Worm (Caenorhabditis elegans) whole organism, L4 larva: ENCODE measurements around the gene swd-2.1.

Experiments
- D1046.2 ChIP-seq: fragments of 200-800 bp; sonication (Bioruptor generic); IDR thresholded peaks from 2 replicates; pipeline ENCODE4 v1.3.6; 2022; ENCODE audit warnings: missing genetic modification characterization, missing compliant biosample characterization
- F10B5.3 ChIP-seq: sonication (generic microtip); optimal IDR thresholded peaks from 2 replicates; lab custom pipeline; 2016; ENCODE audit warnings: mild to moderate bottlenecking, missing genetic modification characterization, missing compliant biosample characterization
- F37D6.2 ChIP-seq: sonication (generic microtip); optimal IDR thresholded peaks from 2 replicates; lab custom pipeline; 2016; ENCODE audit warnings: mild to moderate bottlenecking, missing genetic modification characterization, missing compliant biosample characterization
- F49E8.2 ChIP-seq: sonication (generic microtip); optimal IDR thresholded peaks from 2 replicates; lab custom pipeline; 2016; ENCODE audit warnings: missing compliant biosample characterization, mild to moderate bottlenecking, missing genetic modification characterization, borderline replicate concordance
- T26A8.4 ChIP-seq: fragments of 200-800 bp; sonication (Bioruptor generic); IDR thresholded peaks from 2 replicates; pipeline ENCODE4 v1.3.6; 2022; ENCODE audit warnings: missing genetic modification characterization, missing compliant biosample characterization
- ZK546.5 ChIP-seq, 2 experiments: sonication (generic microtip); optimal IDR thresholded peaks; 2 replicates each; lab custom pipeline; 2017; ENCODE audit warnings: missing biosample characterization in 2 of 2, missing genetic modification characterization in 2 of 2
- ceh-20 ChIP-seq: fragments of 200-800 bp; sonication (Bioruptor generic); IDR thresholded peaks from 2 replicates; pipeline ENCODE4 v1.3.6; 2022; ENCODE audit warnings: missing genetic modification reagents, missing genetic modification characterization, missing compliant biosample characterization
- ceh-32 ChIP-seq: sonication (generic microtip); optimal IDR thresholded peaks from 2 replicates; lab custom pipeline; 2016; ENCODE audit warnings: mild to moderate bottlenecking, missing genetic modification characterization, missing compliant biosample characterization; ENCODE audit not compliant: poor library complexity
- ceh-82 ChIP-seq: sonication (generic microtip); optimal IDR thresholded peaks from 2 replicates; lab custom pipeline; 2017; ENCODE audit warnings: missing biosample characterization, missing genetic modification characterization
- ces-1 ChIP-seq: fragments of 150-350 bp; sonication (generic microtip); optimal IDR thresholded peaks from 4 replicates; lab custom pipeline; 2014; ENCODE audit warnings: missing biosample characterization, missing genetic modification reagents, missing genetic modification characterization
- ctbp-1 ChIP-seq: fragments of 200-800 bp; sonication (Bioruptor generic); IDR thresholded peaks from 2 replicates; pipeline ENCODE4 v1.3.6; 2022; ENCODE audit warnings: missing genetic modification reagents, missing genetic modification characterization, missing compliant biosample characterization
- daf-12 ChIP-seq: fragments of 150-350 bp; optimal IDR thresholded peaks from 2 replicates; lab custom pipeline; 2014; ENCODE audit warnings: missing biosample characterization, missing genetic modification reagents, missing genetic modification characterization
- daf-16 ChIP-seq, 3 experiments: sonication (generic microtip); optimal IDR thresholded peaks; 2 replicates each; lab custom pipeline; 2016 to 2017; ENCODE audit warnings: missing genetic modification characterization in 3 of 3, missing genetic modification reagents in 3 of 3, mild to moderate bottlenecking in 2 of 3, missing compliant biosample characterization in 2 of 3, missing biosample characterization in 1 of 3, moderate library complexity in 1 of 3
- dmd-8 ChIP-seq: fragments of 200-800 bp; sonication (Bioruptor generic); IDR thresholded peaks from 2 replicates; pipeline ENCODE4 v1.3.6; 2022; ENCODE audit warnings: missing genetic modification characterization, missing compliant biosample characterization
- dpl-1 ChIP-seq: fragments of 150-350 bp; optimal IDR thresholded peaks from 2 replicates; lab custom pipeline; 2014; ENCODE audit warnings: missing biosample characterization, missing genetic modification reagents, missing genetic modification characterization
- dve-1 ChIP-seq: sonication (generic microtip); optimal IDR thresholded peaks from 2 replicates; lab custom pipeline; 2017; ENCODE audit warnings: antibody characterized with exemption, mild to moderate bottlenecking, missing genetic modification characterization, missing compliant biosample characterization; ENCODE audit not compliant: insufficient read depth
- fkh-10 ChIP-seq: fragments of 150-350 bp; optimal IDR thresholded peaks from 2 replicates; lab custom pipeline; 2014; ENCODE audit warnings: missing biosample characterization, missing genetic modification reagents, missing genetic modification characterization
- hlh-11 ChIP-seq: fragments of 200-800 bp; sonication (Bioruptor generic); optimal IDR thresholded peaks from 2 replicates; lab custom pipeline; 2018; ENCODE audit warnings: mild to moderate bottlenecking, missing genetic modification characterization, missing compliant biosample characterization
- hlh-30 ChIP-seq: sonication (generic microtip); optimal IDR thresholded peaks from 2 replicates; lab custom pipeline; 2017; ENCODE audit warnings: antibody characterized with exemption, mild to moderate bottlenecking, missing genetic modification characterization, missing compliant biosample characterization; ENCODE audit not compliant: insufficient read depth
- hmg-1.1 ChIP-seq: fragments of 200-800 bp; sonication (Bioruptor generic); IDR thresholded peaks from 2 replicates; pipeline ENCODE4 v1.3.6; 2022; ENCODE audit warnings: missing genetic modification reagents, missing genetic modification characterization, missing compliant biosample characterization
- jun-1 ChIP-seq: fragments of 150-350 bp; optimal IDR thresholded peaks from 2 replicates; lab custom pipeline; 2014; ENCODE audit warnings: missing biosample characterization, missing genetic modification reagents, missing genetic modification characterization
- lin-38 ChIP-seq: fragments of 200-800 bp; sonication (Bioruptor generic); IDR thresholded peaks from 2 replicates; pipeline ENCODE4 v1.3.6; 2022; ENCODE audit warnings: missing genetic modification reagents, missing genetic modification characterization, missing compliant biosample characterization
- lir-3 ChIP-seq: sonication (generic microtip); optimal IDR thresholded peaks from 2 replicates; lab custom pipeline; 2016; ENCODE audit warnings: mild to moderate bottlenecking, missing genetic modification characterization, missing compliant biosample characterization
- lsy-2 ChIP-seq, 2 experiments: fragments of 150-350 bp in 1 of 2; sonication (generic microtip) in 1 of 2; optimal IDR thresholded peaks; 2 replicates each; lab custom pipeline; 2014 to 2017; ENCODE audit warnings: missing biosample characterization in 2 of 2, missing genetic modification characterization in 2 of 2
- mdl-1 ChIP-seq, 2 experiments: fragments of 150-350 bp in 1 of 2; sonication (generic microtip) in 1 of 2; optimal IDR thresholded peaks; 2 replicates each; lab custom pipeline; 2014 to 2017; ENCODE audit warnings: missing biosample characterization in 2 of 2, missing genetic modification characterization in 2 of 2
- mep-1 ChIP-seq: fragments of 150-350 bp; sonication (generic microtip); optimal IDR thresholded peaks from 3 replicates; lab custom pipeline; 2014; ENCODE audit warnings: missing biosample characterization, missing genetic modification characterization
- mxl-2 ChIP-seq: fragments of 200-800 bp; sonication (Bioruptor generic); conservative IDR thresholded peaks from 2 replicates; pipeline ENCODE4 v1.3.6; 2022; ENCODE audit warnings: missing genetic modification reagents, missing genetic modification characterization, missing compliant biosample characterization
- mxl-3 ChIP-seq: fragments of 200-800 bp; sonication (Bioruptor generic); optimal IDR thresholded peaks from 2 replicates; lab custom pipeline; 2018; ENCODE audit warnings: mild to moderate bottlenecking, missing genetic modification characterization, missing compliant biosample characterization
- nhr-11 ChIP-seq: fragments of 150-350 bp; optimal IDR thresholded peaks from 2 replicates; lab custom pipeline; 2014; ENCODE audit warnings: missing biosample characterization, missing genetic modification characterization
- nhr-28 ChIP-seq: fragments of 150-350 bp; optimal IDR thresholded peaks from 2 replicates; lab custom pipeline; 2014; ENCODE audit warnings: missing biosample characterization, missing genetic modification characterization
- nhr-6 ChIP-seq: fragments of 150-350 bp; optimal IDR thresholded peaks from 2 replicates; lab custom pipeline; 2014; ENCODE audit warnings: missing biosample characterization, missing genetic modification characterization
- nhr-77 ChIP-seq: fragments of 150-350 bp; optimal IDR thresholded peaks from 2 replicates; lab custom pipeline; 2014; ENCODE audit warnings: missing biosample characterization, missing genetic modification characterization
- pha-4 ChIP-seq, 2 experiments: fragments of 150-350 bp in 1 of 2; fragments of 200-800 bp in 1 of 2; sonication (Bioruptor generic) in 1 of 2; IDR thresholded peaks in 1 of 2; optimal IDR thresholded peaks in 1 of 2; 2 replicates each; pipeline versions ENCODE4 v1.3.6 to Lab custom; 2014 to 2022; ENCODE audit warnings: missing genetic modification characterization in 2 of 2, missing genetic modification reagents in 2 of 2, missing biosample characterization in 1 of 2, missing compliant biosample characterization in 1 of 2
- rbr-2 ChIP-seq: sonication (generic microtip); optimal IDR thresholded peaks from 2 replicates; lab custom pipeline; 2016; ENCODE audit warnings: missing genotype, missing genetic modification characterization, missing compliant biosample characterization
- saeg-2 ChIP-seq: fragments of 200-800 bp; sonication (Bioruptor generic); IDR thresholded peaks from 2 replicates; pipeline ENCODE4 v1.3.6; 2022; ENCODE audit warnings: missing genetic modification reagents, missing genetic modification characterization, missing compliant biosample characterization
- snpc-1.2 ChIP-seq: fragments of 200-800 bp; sonication (Bioruptor generic); IDR thresholded peaks from 2 replicates; pipeline ENCODE4 v1.3.6; 2022; ENCODE audit warnings: missing genetic modification reagents, missing genetic modification characterization, missing compliant biosample characterization
- snpc-4 ChIP-seq: fragments of 150-350 bp; optimal IDR thresholded peaks from 2 replicates; lab custom pipeline; 2014; ENCODE audit warnings: missing biosample characterization, missing genetic modification characterization
- spr-1 ChIP-seq: sonication (generic microtip); optimal IDR thresholded peaks from 2 replicates; lab custom pipeline; 2016; ENCODE audit warnings: mild to moderate bottlenecking, missing genetic modification characterization, missing compliant biosample characterization
- spr-3 ChIP-seq: fragments of 200-800 bp; sonication (Bioruptor generic); optimal IDR thresholded peaks from 2 replicates; lab custom pipeline; 2018; ENCODE audit warnings: mild to moderate bottlenecking, missing genetic modification characterization, missing compliant biosample characterization
- unc-130 ChIP-seq: sonication (generic microtip); optimal IDR thresholded peaks from 2 replicates; lab custom pipeline; 2016; ENCODE audit warnings: missing genetic modification reagents, missing genetic modification characterization, missing compliant biosample characterization
- unc-39 ChIP-seq: sonication (generic microtip); optimal IDR thresholded peaks from 2 replicates; lab custom pipeline; 2017; ENCODE audit warnings: missing biosample characterization, missing genetic modification characterization
- unc-62 ChIP-seq, 3 experiments: fragments of 150-350 bp in 1 of 3; sonication (generic microtip); optimal IDR thresholded peaks in 2 of 3; peaks in 1 of 3; 1 replicate in 1 of 3; 2 replicates in 2 of 3; lab custom pipeline; 2014 to 2017; ENCODE audit warnings: missing biosample characterization in 3 of 3, missing genetic modification characterization in 3 of 3, missing genetic modification reagents in 3 of 3, missing genotype in 1 of 3
- zfp-2 ChIP-seq: sonication (generic microtip); optimal IDR thresholded peaks from 2 replicates; lab custom pipeline; 2016; ENCODE audit warnings: mild to moderate bottlenecking, missing genetic modification characterization, missing compliant biosample characterization
- zip-11 ChIP-seq: fragments of 200-800 bp; sonication (Bioruptor generic); IDR thresholded peaks from 2 replicates; pipeline ENCODE4 v1.3.6; 2022; ENCODE audit warnings: missing genetic modification characterization, missing compliant biosample characterization

Gene swd-2.1

ce11 chrIV:7815683-7816183 lies 39.9 kb downstream of the swd-2.1 start, which contains the start of gene cdgs-1:
Gene cdgs-1, minus strand, starts transcription at chrIV:7815733.
- TF ChIP-seq hlh-30 (tag; lab: Kevin White, UChicago) (peak; percentile 96), jun-1 (tag; lab: Kevin White, UChicago) (no peak), fkh-10 (GFP tag; lab: Kevin White, UChicago) (peak; percentile 51), dve-1 (peak; percentile 8), mxl-2 (GFP tag; lab: Robert Waterston, UW) (no peak), ces-1 (GFP tag; lab: Kevin White, UChicago) (peak; percentile 40), D1046.2 (GFP tag; lab: Robert Waterston, UW) (no peak), mxl-3 (GFP tag; lab: Kevin White, UChicago) (peak; percentile 74), dpl-1 (GFP tag; lab: Kevin White, UChicago) (peak; percentile 44), hlh-11 (tag; lab: Kevin White, UChicago) (peak; percentile 72), pha-4 (GFP tag; IDR thresholded peaks at IDR 0.05; lab: Robert Waterston, UW) (no peak), pha-4 (tag; optimal IDR thresholded peaks at IDR 0.05; lab: Kevin White, UChicago) (peak; percentile 26), ceh-82 (tag; lab: Kevin White, UChicago) (no peak), nhr-11 (tag; lab: Kevin White, UChicago) (peak; percentile 44), ctbp-1 (GFP tag; lab: Robert Waterston, UW) (peak; percentile 23; the same call in 1 of the 2 replicates), daf-16 (GFP tag; optimal IDR thresholded peaks at IDR 0.05; lab: Kevin White, UChicago) (no peak), daf-16 (tag; optimal IDR thresholded peaks at IDR 0.05; lab: Kevin White, UChicago) (peak; percentile 94), lsy-2 (tag; optimal IDR thresholded peaks at IDR 0.05; lab: Kevin White, UChicago) (peak in 1 of 2 experiments; percentile 57), rbr-2 (tag; lab: Kevin White, UChicago) (peak; percentile 42), ceh-20 (GFP tag; lab: Robert Waterston, UW) (no peak), unc-62 (GFP tag; optimal IDR thresholded peaks at IDR 0.05 in 1 of 2; lab: Kevin White, UChicago) (no peak), unc-62 (tag; optimal IDR thresholded peaks at IDR 0.05; lab: Kevin White, UChicago) (no peak), nhr-77 (tag; lab: Kevin White, UChicago) (peak; percentile 38), nhr-28 (tag; lab: Kevin White, UChicago) (peak; percentile 64), hmg-1.1 (0 out of 2 replicates have a peak, but pooled peaks have one; percentile 40), mdl-1 (tag; optimal IDR thresholded peaks at IDR 0.05; lab: Kevin White, UChicago) (peak; percentile 59 to 90), lin-38 (GFP tag; lab: Robert Waterston, UW) (0 out of 2 replicates have a peak, but pooled peaks have one; percentile 8), mep-1 (tag; lab: Kevin White, UChicago) (peak; percentile 48), ceh-32 (tag; lab: Kevin White, UChicago) (no peak)

ce11 chrIV:7816402-7817102 lies 40.7 kb downstream of the swd-2.1 start:
- TF ChIP-seq jun-1 (tag; lab: Kevin White, UChicago) (no peak), unc-62 (GFP tag; optimal IDR thresholded peaks at IDR 0.05 in 1 of 2; lab: Kevin White, UChicago) (no peak), unc-62 (tag; optimal IDR thresholded peaks at IDR 0.05; lab: Kevin White, UChicago) (no peak), lin-38 (GFP tag; lab: Robert Waterston, UW) (peak; percentile 40), unc-39 (tag; lab: Kevin White, UChicago) (no peak), nhr-77 (tag; lab: Kevin White, UChicago) (no peak), F49E8.2 (tag; lab: Kevin White, UChicago) (no peak), mep-1 (tag; lab: Kevin White, UChicago) (no peak), lsy-2 (tag; optimal IDR thresholded peaks at IDR 0.05; lab: Kevin White, UChicago) (peak in 1 of 2 experiments; percentile 45), zfp-2 (tag; lab: Kevin White, UChicago) (no peak), F10B5.3 (tag; lab: Kevin White, UChicago) (no peak), T26A8.4 (GFP tag; lab: Robert Waterston, UW) (no peak), zip-11 (GFP tag; lab: Robert Waterston, UW) (no peak), spr-3 (GFP tag; lab: Kevin White, UChicago) (no peak), spr-1 (tag; lab: Kevin White, UChicago) (no peak), dpl-1 (GFP tag; lab: Kevin White, UChicago) (peak; percentile 83), nhr-6 (tag; lab: Kevin White, UChicago) (no peak), hlh-30 (tag; lab: Kevin White, UChicago) (no peak), snpc-1.2 (GFP tag; lab: Robert Waterston, UW) (0 out of 2 replicates have a peak, but pooled peaks have one; percentile 25), daf-12 (no peak), ZK546.5 (tag; optimal IDR thresholded peaks at IDR 0.05; lab: Kevin White, UChicago) (no peak), snpc-4 (tag; lab: Kevin White, UChicago) (no peak), dmd-8 (GFP tag; lab: Robert Waterston, UW) (no peak), saeg-2 (GFP tag; lab: Robert Waterston, UW) (no peak), fkh-10 (GFP tag; lab: Kevin White, UChicago) (no peak), unc-130 (peak; percentile 62), lir-3 (tag; lab: Kevin White, UChicago) (no peak), F37D6.2 (tag; lab: Kevin White, UChicago) (no peak), rbr-2 (tag; lab: Kevin White, UChicago) (no peak)
